Worm (Caenorhabditis elegans): ENCODE results near the gene fbxa-128.

Gene fbxa-128

ce11 chrIII:11110756-11111155 lies 28.2 kb downstream of the fbxa-128 start (continued):
- TF ChIP-seq ekl-4 (GFP tag; IDR thresholded peaks at IDR 0.05): peak; percentile 71
- no peak for TF ChIP-seq Y56A3A.18 (GFP tag; IDR thresholded peaks at IDR 0.05)
- TF ChIP-seq B0336.3 (GFP tag; IDR thresholded peaks at IDR 0.05): peak; percentile 69; the same call in 1 of the 2 replicates
- TF ChIP-seq unc-130 (GFP tag; optimal IDR thresholded peaks at IDR 0.05): no peak
- TF ChIP-seq repo-1 (tag; optimal IDR thresholded peaks at IDR 0.05): peak; percentile 36
- no peak for TF ChIP-seq F52B5.7 (tag; optimal IDR thresholded peaks at IDR 0.05)
- peak; percentile 53 for TF ChIP-seq lsl-1 (GFP tag; optimal IDR thresholded peaks at IDR 0.05)
- TF ChIP-seq madf-10 (tag; optimal IDR thresholded peaks at IDR 0.05): no peak
- TF ChIP-seq ztf-26 (tag; optimal IDR thresholded peaks at IDR 0.05): peak; percentile 63
- TF ChIP-seq let-607 (tag; optimal IDR thresholded peaks at IDR 0.05): peak in 1 of 2 experiments; percentile 22
- no peak for TF ChIP-seq madf-8 (GFP tag; conservative IDR thresholded peaks at IDR 0.05)
- TF ChIP-seq ceh-100 (GFP tag; IDR thresholded peaks at IDR 0.05): peak; percentile 88
- TF ChIP-seq chd-7 (tag; optimal IDR thresholded peaks at IDR 0.05): no peak
- peak; percentile 66 for TF ChIP-seq K11D2.4 (GFP tag; IDR thresholded peaks at IDR 0.05)
- peak; percentile 60 for TF ChIP-seq ZK185.1 (tag; optimal IDR thresholded peaks at IDR 0.05; ENCODE audit: poor library complexity, severe bottlenecking)
- TF ChIP-seq ceh-27 (GFP tag; optimal IDR thresholded peaks at IDR 0.05): peak; percentile 53
- no peak for TF ChIP-seq T26A5.8 (tag; optimal IDR thresholded peaks at IDR 0.05)
- peak; percentile 54 for TF ChIP-seq tbp1 (GFP tag; optimal IDR thresholded peaks at IDR 0.05)
- TF ChIP-seq attf-6 (GFP tag; IDR thresholded peaks at IDR 0.05): no peak
- no peak for TF ChIP-seq hlh-12 (tag; optimal IDR thresholded peaks at IDR 0.05)
- peak; percentile 61 for TF ChIP-seq attf-5 (GFP tag; optimal IDR thresholded peaks at IDR 0.05)
- TF ChIP-seq C17E4.6 (GFP tag; IDR thresholded peaks at IDR 0.05): 0 out of 2 replicates have a peak, but pooled peaks have one; percentile 25
- TF ChIP-seq akir-1 (GFP tag; optimal IDR thresholded peaks at IDR 0.05): no peak
- no peak for TF ChIP-seq nfya-2 (GFP tag; IDR thresholded peaks at IDR 0.05)
- TF ChIP-seq lsy-27 (tag; optimal IDR thresholded peaks at IDR 0.05; ENCODE audit: borderline replicate concordance, insufficient read depth): no peak
- TF ChIP-seq nhr-179 (tag; optimal IDR thresholded peaks at IDR 0.05): no peak
- TF ChIP-seq bed-2 (GFP tag; IDR thresholded peaks at IDR 0.05): no peak
- no peak for TF ChIP-seq ztf-3 (GFP tag; optimal IDR thresholded peaks at IDR 0.05)
- peak in 1 of 2 experiments; percentile 1 for TF ChIP-seq rec-8 (tag; optimal IDR thresholded peaks at IDR 0.05)
- TF ChIP-seq attf-3 (GFP tag; conservative IDR thresholded peaks at IDR 0.05): 0 out of 2 replicates have a peak, but pooled peaks have one; percentile 39
- peak; percentile 63 for TF ChIP-seq madf-6 (GFP tag; IDR thresholded peaks at IDR 0.05)
- TF ChIP-seq F57A8.1 (GFP tag; optimal IDR thresholded peaks at IDR 0.05): no peak
- peak; percentile 49; the same call in 1 of the 2 replicates for TF ChIP-seq D2030.7 (GFP tag; IDR thresholded peaks at IDR 0.05)
- 0 out of 2 replicates have a peak, but pooled peaks have one; percentile 16 for TF ChIP-seq hsf-1 (GFP tag; IDR thresholded peaks at IDR 0.05)
- TF ChIP-seq pha-4 (tag; optimal IDR thresholded peaks at IDR 0.05): no peak
- no peak for TF ChIP-seq die-1 (tag; optimal IDR thresholded peaks at IDR 0.05)
- no peak for TF ChIP-seq mxl-1 (tag; optimal IDR thresholded peaks at IDR 0.05)
- 0 out of 2 replicates have a peak, but pooled peaks have one; percentile 56 for TF ChIP-seq F37B4.10 (GFP tag; IDR thresholded peaks at IDR 0.05)
- TF ChIP-seq hlh-26 (GFP tag; conservative IDR thresholded peaks at IDR 0.05): no peak
- TF ChIP-seq lin-40 (tag; optimal IDR thresholded peaks at IDR 0.05): peak; percentile 70
- no peak for TF ChIP-seq fkh-3 (tag; optimal IDR thresholded peaks at IDR 0.05)
- peak; percentile 99 for TF ChIP-seq hmg-1.2 (GFP tag; IDR thresholded peaks at IDR 0.05)
- peak; percentile 6 for TF ChIP-seq F49E8.2 (tag; optimal IDR thresholded peaks at IDR 0.05; ENCODE audit: insufficient read depth)
- TF ChIP-seq lin-35 (GFP tag; optimal IDR thresholded peaks at IDR 0.05): no peak
- TF ChIP-seq B0261.1 (tag; optimal IDR thresholded peaks at IDR 0.05): no peak
- TF ChIP-seq dpff-1 (tag; optimal IDR thresholded peaks at IDR 0.05): no peak
- TF ChIP-seq cebp-1 (GFP tag; IDR thresholded peaks at IDR 0.05): no peak
- TF ChIP-seq cebp-1 (tag; optimal IDR thresholded peaks at IDR 0.05): peak; percentile 68
